Worm (Caenorhabditis elegans): ENCODE measurements around the gene srsx-39.
A peak's percentile ranks its signal among the peaks of the same experiment; 100 is the strongest.

The srsx-39 gene

ce11 chrV:15298597-15298996 is 42.0 kb upstream of the srsx-39 start, which contains the start of gene cpr-3 (continued):
- TF ChIP-seq spr-3 (GFP tag; optimal IDR thresholded peaks at IDR 0.05) (no peak), nhr-25 (tag; optimal IDR thresholded peaks at IDR 0.05; ENCODE audit: borderline replicate concordance, insufficient read depth) (no peak), lin-39 (tag; optimal IDR thresholded peaks at IDR 0.05) (no peak), dve-1 (tag; optimal IDR thresholded peaks at IDR 0.05; ENCODE audit: insufficient read depth) (peak; percentile 73), Y48G9A.11 (GFP tag; IDR thresholded peaks at IDR 0.05) (no peak), lin-38 (GFP tag; IDR thresholded peaks at IDR 0.05) (no peak), php-3 (GFP tag; IDR thresholded peaks at IDR 0.05) (no peak; the same call in none of the 2 replicates), mxl-3 (GFP tag; optimal IDR thresholded peaks at IDR 0.05) (no peak), fos-1 (tag; optimal IDR thresholded peaks at IDR 0.05) (no peak), nhr-28 (tag; optimal IDR thresholded peaks at IDR 0.05) (peak; percentile 98), attf-4 (tag; optimal IDR thresholded peaks at IDR 0.05) (no peak), nhr-237 (tag; optimal IDR thresholded peaks at IDR 0.05) (no peak), mdt-29 (GFP tag; IDR thresholded peaks at IDR 0.05) (no peak), mxl-2 (GFP tag; conservative IDR thresholded peaks at IDR 0.05) (no peak), mes-2 (tag; optimal IDR thresholded peaks at IDR 0.05; ENCODE audit: poor library complexity, severe bottlenecking) (no peak), nhr-10 (tag; optimal IDR thresholded peaks at IDR 0.05) (no peak), saeg-2 (GFP tag; IDR thresholded peaks at IDR 0.05) (no peak), ces-1 (GFP tag; optimal IDR thresholded peaks at IDR 0.05) (no peak), ceh-20 (GFP tag; IDR thresholded peaks at IDR 0.05) (no peak), ztf-11 (tag; optimal IDR thresholded peaks at IDR 0.05) (no peak), lsy-2 (tag; optimal IDR thresholded peaks at IDR 0.05) (no peak), ZK337.2 (GFP tag; IDR thresholded peaks at IDR 0.05) (no peak), pqm-1 (tag; optimal IDR thresholded peaks at IDR 0.05) (peak; percentile 99), ctbp-1 (GFP tag; IDR thresholded peaks at IDR 0.05) (no peak), lim-7 (GFP tag; IDR thresholded peaks at IDR 0.05) (no peak), ceh-44 (GFP tag; IDR thresholded peaks at IDR 0.05) (no peak), ceh-32 (tag; optimal IDR thresholded peaks at IDR 0.05; ENCODE audit: poor library complexity) (no peak), nhr-11 (tag; optimal IDR thresholded peaks at IDR 0.05) (no peak), snpc-4 (tag; optimal IDR thresholded peaks at IDR 0.05) (no peak), nhr-102 (tag; optimal IDR thresholded peaks at IDR 0.05) (no peak), zip-2 (tag; optimal IDR thresholded peaks at IDR 0.05) (no peak), duxl-1 (tag; optimal IDR thresholded peaks at IDR 0.05; ENCODE audit: poor library complexity) (no peak), lir-3 (tag; optimal IDR thresholded peaks at IDR 0.05) (no peak), zfp-3 (GFP tag; conservative IDR thresholded peaks at IDR 0.05) (no peak), set-16 (GFP tag; IDR thresholded peaks at IDR 0.05) (no peak), arid-1 (GFP tag; conservative IDR thresholded peaks at IDR 0.05) (no peak), nhr-76 (tag; optimal IDR thresholded peaks at IDR 0.05) (no peak), daf-16 (GFP tag; optimal IDR thresholded peaks at IDR 0.05) (no peak), daf-16 (tag; optimal IDR thresholded peaks at IDR 0.05) (peak; percentile 85), unc-62 (GFP tag; optimal IDR thresholded peaks at IDR 0.05 in 1 of 2) (no peak), unc-62 (tag; optimal IDR thresholded peaks at IDR 0.05) (no peak), spr-1 (tag; optimal IDR thresholded peaks at IDR 0.05) (no peak), dmd-9 (GFP tag; IDR thresholded peaks at IDR 0.05) (no peak), mdl-1 (tag; optimal IDR thresholded peaks at IDR 0.05) (peak in 1 of 2 experiments; percentile 30), unc-130 (GFP tag; optimal IDR thresholded peaks at IDR 0.05) (no peak), mep-1 (tag; optimal IDR thresholded peaks at IDR 0.05) (no peak), F49E8.2 (tag; optimal IDR thresholded peaks at IDR 0.05; ENCODE audit: borderline replicate concordance) (no peak), Y105C5A.15 (GFP tag; IDR thresholded peaks at IDR 0.05) (no peak), ztf-7 (tag; optimal IDR thresholded peaks at IDR 0.05) (peak; percentile 31), sdz-12 (GFP tag; optimal IDR thresholded peaks at IDR 0.05) (no peak), hif-1 (tag; optimal IDR thresholded peaks at IDR 0.05) (no peak), hlh-30 (tag; optimal IDR thresholded peaks at IDR 0.05; ENCODE audit: insufficient read depth) (peak; percentile 49)

All from whole organism, L4 larva.